Worm (Caenorhabditis elegans) whole organism, early embryonic: Measurements from ENCODE around the gene C17H12.2.

Source experiments
- B0310.2 ChIP-seq: sonication (generic microtip); optimal IDR thresholded peaks from 2 replicates; lab custom pipeline; 2016; ENCODE audit warnings: mild to moderate bottlenecking, missing genetic modification characterization, missing compliant biosample characterization
- F13C5.2 ChIP-seq: sonication (generic microtip); optimal IDR thresholded peaks from 2 replicates; lab custom pipeline; 2017; ENCODE audit warnings: mild to moderate bottlenecking, missing genetic modification characterization, inconsistent platforms, missing compliant biosample characterization
- aly-1 ChIP-seq: sonication (generic microtip); optimal IDR thresholded peaks from 2 replicates; lab custom pipeline; 2016; ENCODE audit warnings: missing genetic modification characterization, missing compliant biosample characterization
- ama-1 ChIP-seq: fragments of 150-350 bp; optimal IDR thresholded peaks from 2 replicates; lab custom pipeline; 2014
- ceh-36 ChIP-seq: sonication (generic microtip); optimal IDR thresholded peaks from 2 replicates; lab custom pipeline; 2016; ENCODE audit warnings: missing genetic modification characterization, inconsistent platforms, missing compliant biosample characterization
- ets-7 ChIP-seq: sonication (generic microtip); optimal IDR thresholded peaks from 2 replicates; lab custom pipeline; 2016; ENCODE audit warnings: missing genotype, missing genetic modification characterization, missing compliant biosample characterization
- flt-1 ChIP-seq: fragments of 200-800 bp; sonication (Bioruptor generic); IDR thresholded peaks from 2 replicates; pipeline ENCODE4 v1.3.6; 2022; ENCODE audit warnings: missing genetic modification characterization, missing compliant biosample characterization
- hmg-4 ChIP-seq: fragments of 200-800 bp; sonication (Bioruptor generic); optimal IDR thresholded peaks from 2 replicates; lab custom pipeline; 2018; ENCODE audit warnings: mild to moderate bottlenecking, missing genetic modification characterization, missing compliant biosample characterization
- hnd-1 ChIP-seq: sonication (generic microtip); optimal IDR thresholded peaks from 2 replicates; lab custom pipeline; 2016; ENCODE audit warnings: missing genetic modification characterization, missing compliant biosample characterization
- pes-1 ChIP-seq: fragments of 200-800 bp; sonication (Bioruptor generic); IDR thresholded peaks from 2 replicates; pipeline ENCODE4 v1.3.6; 2022; ENCODE audit warnings: missing genetic modification reagents, missing genetic modification characterization, missing compliant biosample characterization
- sea-1 ChIP-seq: fragments of 200-800 bp; sonication (Bioruptor generic); conservative IDR thresholded peaks from 2 replicates; pipeline ENCODE4 v1.3.6; 2022; ENCODE audit warnings: missing genetic modification characterization, missing compliant biosample characterization
- tbx-11 ChIP-seq: fragments of 200-800 bp; sonication (Bioruptor generic); IDR thresholded peaks from 2 replicates; pipeline ENCODE4 v1.3.6; 2022; ENCODE audit warnings: missing genetic modification characterization, missing compliant biosample characterization
- tra-4 ChIP-seq: sonication (generic microtip); optimal IDR thresholded peaks from 2 replicates; lab custom pipeline; 2017; ENCODE audit warnings: missing genetic modification characterization, missing compliant biosample characterization

- TF ChIP-seq pes-1 (no peak), B0310.2 (tag; lab: Kevin White, UChicago) (no peak), ama-1 (no peak), ets-7 (no peak), sea-1 (GFP tag; lab: Robert Waterston, UW) (no peak), tra-4 (no peak), aly-1 (tag; lab: Kevin White, UChicago) (no peak), flt-1 (GFP tag; lab: Robert Waterston, UW) (no peak), ceh-36 (tag; lab: Kevin White, UChicago) (no peak), hmg-4 (no peak), F13C5.2 (tag; lab: Kevin White, UChicago) (no peak), hnd-1 (tag; lab: Kevin White, UChicago) (no peak), tbx-11 (GFP tag; lab: Robert Waterston, UW) (no peak)
Observed at ce11 chrIV:6785151-6785550, 5.1 kb downstream of the C17H12.2 start, which contains the start of gene dyci-1.
